Worm (Caenorhabditis elegans): ENCODE measurements around the gene C01G10.14.

Gene C01G10.14

ce11 chrV:15147776-15148175 is 42.0 kb upstream of the C01G10.14 start, which contains the start of gene T09F5.20:
T09F5.20 (minus strand) TSS chrV:15147876.
- TF ChIP-seq elt-2 (tag; optimal IDR thresholded peaks at IDR 0.05), result no peak
- no peak for TF ChIP-seq rnt-1 (tag; optimal IDR thresholded peaks at IDR 0.05)
- TF ChIP-seq dve-1 (tag; optimal IDR thresholded peaks at IDR 0.05), result no peak
- no peak for TF ChIP-seq fkh-6 (tag; optimal IDR thresholded peaks at IDR 0.05)
- no peak for TF ChIP-seq fkh-10 (GFP tag; optimal IDR thresholded peaks at IDR 0.05)
- TF ChIP-seq hlh-8 (tag; optimal IDR thresholded peaks at IDR 0.05), result no peak
- TF ChIP-seq ceh-22 (tag; optimal IDR thresholded peaks at IDR 0.05), result no peak
- no peak for TF ChIP-seq dmd-4 (tag; optimal IDR thresholded peaks at IDR 0.05; ENCODE audit: borderline replicate concordance)

ce11 chrV:15143798-15144197 is 38.1 kb upstream of the C01G10.14 start, which contains the start of gene K08F9.4:
K08F9.4 (plus strand) TSS chrV:15144019.
- TF ChIP-seq zip-5 (tag; optimal IDR thresholded peaks at IDR 0.05) (no peak), ceh-31 (tag; optimal IDR thresholded peaks at IDR 0.05) (peak; percentile 16), pqm-1 (tag; optimal IDR thresholded peaks at IDR 0.05) (no peak), pax-1 (tag; optimal IDR thresholded peaks at IDR 0.05) (peak; percentile 54), tbx-7 (tag; optimal IDR thresholded peaks at IDR 0.05) (no peak)

- TF ChIP-seq elt-2 (tag; optimal IDR thresholded peaks at IDR 0.05) (no peak), nhr-11 (tag; optimal IDR thresholded peaks at IDR 0.05) (no peak), ama-1 (optimal IDR thresholded peaks at IDR 0.05) (no peak), npax-4 (tag; optimal IDR thresholded peaks at IDR 0.05) (no peak), ceh-18 (tag; optimal IDR thresholded peaks at IDR 0.05) (no peak), tbx-7 (tag; optimal IDR thresholded peaks at IDR 0.05) (no peak), ceh-31 (tag; optimal IDR thresholded peaks at IDR 0.05) (no peak), hlh-8 (tag; optimal IDR thresholded peaks at IDR 0.05) (no peak), ceh-19 (GFP tag; optimal IDR thresholded peaks at IDR 0.05) (no peak), sox-4 (tag; optimal IDR thresholded peaks at IDR 0.05) (no peak), dve-1 (tag; optimal IDR thresholded peaks at IDR 0.05) (no peak), pax-1 (tag; optimal IDR thresholded peaks at IDR 0.05) (no peak)
These were observed 37.5 kb upstream of the C01G10.14 start, which contains the start of gene K08F9.1 for ce11 chrV:15143285-15143684. K08F9.1 (minus strand) TSS chrV:15143385.

ce11 chrV:15140247-15140646 is 34.5 kb upstream of the C01G10.14 start, which contains the start of gene K08F9.3:
K08F9.3 (plus strand) TSS chrV:15140547.
- TF ChIP-seq odd-2 (tag; optimal IDR thresholded peaks at IDR 0.05), result no peak
- TF ChIP-seq ceh-31 (tag; optimal IDR thresholded peaks at IDR 0.05), result no peak
- no peak for TF ChIP-seq C08G9.2 (tag; optimal IDR thresholded peaks at IDR 0.05)
- TF ChIP-seq fkh-6 (tag; optimal IDR thresholded peaks at IDR 0.05), result no peak
- TF ChIP-seq unc-42 (tag; optimal IDR thresholded peaks at IDR 0.05), result no peak
- no peak for TF ChIP-seq ceh-19 (GFP tag; optimal IDR thresholded peaks at IDR 0.05)
- TF ChIP-seq ceh-48 (tag; optimal IDR thresholded peaks at IDR 0.05), result no peak
- TF ChIP-seq madf-2 (tag; optimal IDR thresholded peaks at IDR 0.05), result no peak
- TF ChIP-seq tbx-7 (tag; optimal IDR thresholded peaks at IDR 0.05), result no peak
- no peak for TF ChIP-seq eyg-1 (tag; optimal IDR thresholded peaks at IDR 0.05)
- TF ChIP-seq fax-1 (tag; optimal IDR thresholded peaks at IDR 0.05), result no peak

ce11 chrV:15139811-15140210 is 34.1 kb upstream of the C01G10.14 start:
- TF ChIP-seq zip-5 (tag; optimal IDR thresholded peaks at IDR 0.05), result no peak
- TF ChIP-seq eyg-1 (tag; optimal IDR thresholded peaks at IDR 0.05), result no peak
- no peak for TF ChIP-seq C38D4.7 (GFP tag; optimal IDR thresholded peaks at IDR 0.05)
- TF ChIP-seq hlh-13 (GFP tag; optimal IDR thresholded peaks at IDR 0.05), result no peak
- no peak for TF ChIP-seq tbx-7 (tag; optimal IDR thresholded peaks at IDR 0.05)
- TF ChIP-seq fkh-10 (GFP tag; optimal IDR thresholded peaks at IDR 0.05), result no peak
- no peak for TF ChIP-seq unc-55 (GFP tag; optimal IDR thresholded peaks at IDR 0.05)
- TF ChIP-seq ceh-6 (GFP tag; optimal IDR thresholded peaks at IDR 0.05), result no peak
- no peak for TF ChIP-seq hlh-30 (tag; optimal IDR thresholded peaks at IDR 0.05; ENCODE audit: insufficient read depth)
- no peak for TF ChIP-seq sdc-2 (tag; optimal IDR thresholded peaks at IDR 0.05)
- no peak for TF ChIP-seq ets-4 (tag; optimal IDR thresholded peaks at IDR 0.05)
- no peak for TF ChIP-seq ceh-31 (tag; optimal IDR thresholded peaks at IDR 0.05)
- no peak for TF ChIP-seq dve-1 (tag; optimal IDR thresholded peaks at IDR 0.05)
- no peak for TF ChIP-seq pha-4 (tag; optimal IDR thresholded peaks at IDR 0.05)
- TF ChIP-seq ama-1 (optimal IDR thresholded peaks at IDR 0.05), result no peak
